Worm (Caenorhabditis elegans) whole organism, midembryonic: ENCODE measurements around the gene F07C6.2.

Source experiments
- flt-1 ChIP-seq: fragments of 200-800 bp; sonication (Bioruptor generic); IDR thresholded peaks from 2 replicates; pipeline ENCODE4 v1.3.6; 2022; ENCODE audit warnings: missing genetic modification characterization, missing compliant biosample characterization
- med-1 ChIP-seq: sonication (generic microtip); optimal IDR thresholded peaks from 2 replicates; lab custom pipeline; 2017; ENCODE audit warnings: missing genetic modification characterization, mild to moderate bottlenecking, missing compliant biosample characterization, antibody characterized with exemption, missing genetic modification reagents; ENCODE audit not compliant: insufficient read depth
- ref-1 ChIP-seq: fragments of 200-800 bp; sonication (Bioruptor generic); conservative IDR thresholded peaks from 2 replicates; pipeline ENCODE4 v1.3.6; 2022; ENCODE audit warnings: missing genetic modification reagents, missing genetic modification characterization, missing compliant biosample characterization
- tab-1 ChIP-seq: fragments of 200-800 bp; sonication (Bioruptor generic); IDR thresholded peaks from 2 replicates; pipeline ENCODE4 v1.3.6; 2022; ENCODE audit warnings: missing genetic modification characterization, missing compliant biosample characterization
- ztf-23 ChIP-seq: fragments of 200-800 bp; sonication (Bioruptor generic); IDR thresholded peaks from 2 replicates; pipeline ENCODE4 v1.3.6; 2022; ENCODE audit warnings: missing genetic modification reagents, missing genetic modification characterization, missing compliant biosample characterization
- ztf-29 ChIP-seq: fragments of 200-800 bp; sonication (Bioruptor generic); IDR thresholded peaks from 2 replicates; pipeline ENCODE4 v1.3.6; 2022; ENCODE audit warnings: missing genetic modification reagents, missing genetic modification characterization, missing compliant biosample characterization

ce11 chrIV:12817539-12817938 lies 26.6 kb downstream of the F07C6.2 start:
- TF ChIP-seq ztf-29: no peak
- TF ChIP-seq tab-1 (GFP tag; lab: Robert Waterston, UW): no peak
- no peak for TF ChIP-seq med-1 (GFP tag; lab: Kevin White, UChicago)
- TF ChIP-seq ztf-23: no peak
- no peak for TF ChIP-seq ref-1 (GFP tag; lab: Robert Waterston, UW)
- TF ChIP-seq flt-1: no peak
